Fruit fly (Drosophila melanogaster): Measurements from ENCODE around the gene CG9593.

Gene CG9593

DNA sequence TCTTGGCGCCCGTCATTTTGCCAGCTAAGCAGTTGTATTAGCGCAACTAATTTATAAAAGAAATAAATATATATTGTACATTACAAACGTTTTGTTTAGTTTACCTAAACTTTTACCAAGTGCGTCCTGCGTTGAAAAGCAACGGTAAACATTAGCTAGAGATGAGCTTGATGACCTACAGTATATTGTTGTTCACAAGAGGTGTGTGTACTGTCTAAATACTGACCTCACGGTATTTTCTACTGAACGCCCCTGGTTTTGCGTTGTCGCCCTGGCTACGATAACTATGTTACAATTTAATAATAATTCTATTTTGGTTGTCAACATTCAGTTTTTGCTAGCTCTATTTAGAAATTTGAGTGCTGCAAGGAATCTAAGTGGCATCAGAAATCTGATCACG is 9.6 kb upstream of the CG9593 start, which contains the start of gene Acyp2 (continued):
- TF ChIP-seq CG8290 (GFP tag; optimal IDR thresholded peaks at IDR 0.05) (peak; percentile 26), CG8290 (tag; optimal IDR thresholded peaks at IDR 0.05) (peak in 1 of 2 experiments; percentile 73), CG6854 (GFP tag; optimal IDR thresholded peaks at IDR 0.05) (no peak), CG14860 (GFP tag; IDR thresholded peaks at IDR 0.05; ENCODE audit: partially characterized antibody) (no peak), CG2199 (GFP tag; IDR thresholded peaks at IDR 0.05) (peak; percentile 75; the same call in 2 of the 3 replicates), CG11696 (GFP tag; IDR thresholded peaks at IDR 0.05) (no peak), kni (GFP tag; optimal IDR thresholded peaks at IDR 0.05) (peak; percentile 9), CG34422 (GFP tag; IDR thresholded peaks at IDR 0.05) (no peak), gcm2 (GFP tag; optimal IDR thresholded peaks at IDR 0.05) (no peak), CG33557 (GFP tag; optimal IDR thresholded peaks at IDR 0.05) (no peak), slou (GFP tag; optimal IDR thresholded peaks at IDR 0.05) (no peak), Pdp1 (GFP tag; optimal IDR thresholded peaks at IDR 0.05) (peak in 1 of 2 experiments; percentile 48), Opbp (GFP tag; IDR thresholded peaks at IDR 0.05; ENCODE audit: partially characterized antibody) (peak; percentile 59; the same call in 1 of the 3 replicates), CG1024 (GFP tag; IDR thresholded peaks at IDR 0.05) (no peak), CG2712 (tag; optimal IDR thresholded peaks at IDR 0.05) (peak; percentile 60), Hr39 (optimal IDR thresholded peaks at IDR 0.05) (no peak), maf-S (GFP tag; optimal IDR thresholded peaks at IDR 0.05) (no peak), CG18262 (tag; optimal IDR thresholded peaks at IDR 0.05) (no peak), gce (GFP tag; IDR thresholded peaks at IDR 0.05) (no peak), repo (GFP tag; optimal IDR thresholded peaks at IDR 0.05) (no peak), Awh (GFP tag; IDR thresholded peaks at IDR 0.05) (no peak), Poxn (GFP tag; IDR thresholded peaks at IDR 0.05) (no peak), NfI (GFP tag; optimal IDR thresholded peaks at IDR 0.05) (peak; percentile 17), prd (optimal IDR thresholded peaks at IDR 0.05) (no peak), prd (GFP tag; IDR thresholded peaks at IDR 0.05) (peak; percentile 43; the same call in 1 of the 3 replicates), PHDP (tag; optimal IDR thresholded peaks at IDR 0.05) (no peak), shn (GFP tag; optimal IDR thresholded peaks at IDR 0.05) (peak; percentile 8), hb (GFP tag; IDR thresholded peaks at IDR 0.05; ENCODE audit: partially characterized antibody) (no peak), CG15073 (GFP tag; optimal IDR thresholded peaks at IDR 0.05) (no peak), exex (tag; optimal IDR thresholded peaks at IDR 0.05) (no peak), CG11398 (GFP tag; optimal IDR thresholded peaks at IDR 0.05) (no peak), CG30403 (GFP tag; optimal IDR thresholded peaks at IDR 0.05) (peak; percentile 40), gcm (GFP tag; optimal IDR thresholded peaks at IDR 0.05) (no peak), ERR (GFP tag; optimal IDR thresholded peaks at IDR 0.05) (no peak), HLH54F (GFP tag; optimal IDR thresholded peaks at IDR 0.05) (peak; percentile 26), Optix (GFP tag; IDR thresholded peaks at IDR 0.05) (no peak), wdn (GFP tag; IDR thresholded peaks at IDR 0.05) (peak; percentile 6; the same call in 1 of the 2 replicates), CG34376 (GFP tag; optimal IDR thresholded peaks at IDR 0.05) (peak; percentile 1), pnt (GFP tag; optimal IDR thresholded peaks at IDR 0.05) (no peak), CG1233 (GFP tag; optimal IDR thresholded peaks at IDR 0.05) (no peak), Nf-YA (GFP tag; IDR thresholded peaks at IDR 0.05) (no peak), CG15479 (GFP tag; optimal IDR thresholded peaks at IDR 0.05) (no peak), Adf1 (GFP tag; IDR thresholded peaks at IDR 0.05) (no peak), CG7839 (tag; optimal IDR thresholded peaks at IDR 0.05) (no peak), Side (GFP tag; optimal IDR thresholded peaks at IDR 0.05) (peak; percentile 12), CG31224 (GFP tag; IDR thresholded peaks at IDR 0.05) (no peak), ham (GFP tag; IDR thresholded peaks at IDR 0.05) (no peak), CG30431 (GFP tag; optimal IDR thresholded peaks at IDR 0.05) (no peak), Hmr (GFP tag; optimal IDR thresholded peaks at IDR 0.05) (peak; percentile 63), Xbp1 (GFP tag; optimal IDR thresholded peaks at IDR 0.05) (peak; percentile 51), CG4617 (GFP tag; optimal IDR thresholded peaks at IDR 0.05; ENCODE audit: borderline replicate concordance) (peak; percentile 69), CG9437 (GFP tag; optimal IDR thresholded peaks at IDR 0.05) (no peak)
